Fruit fly (Drosophila melanogaster): ENCODE results near the gene pb.

The pb gene

dm6 chr3R:6780004-6780403 is 38.1 kb upstream of the pb start:
- TF ChIP-seq CG4282 (GFP tag; optimal IDR thresholded peaks at IDR 0.05): no peak
- TF ChIP-seq her (GFP tag; optimal IDR thresholded peaks at IDR 0.05): no peak
- no peak for TF ChIP-seq caup (GFP tag; optimal IDR thresholded peaks at IDR 0.05; ENCODE audit: severe bottlenecking)
- TF ChIP-seq gem (tag; optimal IDR thresholded peaks at IDR 0.05): peak; percentile 6
- TF ChIP-seq CG7271 (tag; optimal IDR thresholded peaks at IDR 0.05): peak; percentile 24
- TF ChIP-seq Dip3 (GFP tag; optimal IDR thresholded peaks at IDR 0.05): no peak
- no peak for TF ChIP-seq ac (GFP tag; optimal IDR thresholded peaks at IDR 0.05)
- no peak for TF ChIP-seq Ptx1 (GFP tag; IDR thresholded peaks at IDR 0.05)
- no peak for TF ChIP-seq al (GFP tag; IDR thresholded peaks at IDR 0.05)
- TF ChIP-seq salm (tag; optimal IDR thresholded peaks at IDR 0.05): no peak
- TF ChIP-seq CG9817 (tag; optimal IDR thresholded peaks at IDR 0.05): no peak
- TF ChIP-seq BtbVII (GFP tag; optimal IDR thresholded peaks at IDR 0.05): no peak
- peak; percentile 82 for TF ChIP-seq pita (GFP tag; optimal IDR thresholded peaks at IDR 0.05)
- no peak for TF ChIP-seq Elba2 (GFP tag; optimal IDR thresholded peaks at IDR 0.05)
- TF ChIP-seq Bdp1 (GFP tag; optimal IDR thresholded peaks at IDR 0.05): no peak
- TF ChIP-seq ab (GFP tag; optimal IDR thresholded peaks at IDR 0.05): no peak
- TF ChIP-seq CG17829 (tag; optimal IDR thresholded peaks at IDR 0.05): peak; percentile 27
- TF ChIP-seq lmd (GFP tag; IDR thresholded peaks at IDR 0.05): no peak
- TF ChIP-seq Antp (GFP tag; optimal IDR thresholded peaks at IDR 0.05): no peak
- no peak for TF ChIP-seq HLH3B (GFP tag; IDR thresholded peaks at IDR 0.05)
- TF ChIP-seq dysf (GFP tag; IDR thresholded peaks at IDR 0.05): no peak
- TF ChIP-seq CG14441 (GFP tag; IDR thresholded peaks at IDR 0.05): no peak
- peak; percentile 55 for TF ChIP-seq Myb (GFP tag; optimal IDR thresholded peaks at IDR 0.05)
- peak; percentile 70; the same call in 2 of the 3 replicates for TF ChIP-seq knrl (GFP tag; IDR thresholded peaks at IDR 0.05; ENCODE audit: partially characterized antibody)
- no peak for TF ChIP-seq peb (GFP tag; IDR thresholded peaks at IDR 0.05)
- no peak for TF ChIP-seq PHDP (tag; optimal IDR thresholded peaks at IDR 0.05)
- TF ChIP-seq Ets65A (GFP tag): peak; percentile 72
- no peak for TF ChIP-seq Hr39 (optimal IDR thresholded peaks at IDR 0.05)
- TF ChIP-seq sima (GFP tag; optimal IDR thresholded peaks at IDR 0.05): no peak
- TF ChIP-seq CG3407 (GFP tag; optimal IDR thresholded peaks at IDR 0.05): no peak
- TF ChIP-seq mam (GFP tag; optimal IDR thresholded peaks at IDR 0.05): no peak
- no peak for TF ChIP-seq Poxn (GFP tag; IDR thresholded peaks at IDR 0.05)
- TF ChIP-seq CG7839 (tag; optimal IDR thresholded peaks at IDR 0.05): no peak
- TF ChIP-seq CG11560 (tag; IDR thresholded peaks at IDR 0.05): no peak
- no peak for TF ChIP-seq B-H2 (GFP tag; optimal IDR thresholded peaks at IDR 0.05)
- no peak for TF ChIP-seq otp (GFP tag; IDR thresholded peaks at IDR 0.05)
- TF ChIP-seq pb (GFP tag; optimal IDR thresholded peaks at IDR 0.05): no peak
- no peak for TF ChIP-seq slou (GFP tag; optimal IDR thresholded peaks at IDR 0.05)
- TF ChIP-seq eve (GFP tag; optimal IDR thresholded peaks at IDR 0.05): no peak
- no peak for TF ChIP-seq dmrt99B (tag; optimal IDR thresholded peaks at IDR 0.05)
- TF ChIP-seq Dfd (GFP tag; optimal IDR thresholded peaks at IDR 0.05): peak in 1 of 2 experiments; percentile 10
- no peak for TF ChIP-seq Mad (GFP tag; optimal IDR thresholded peaks at IDR 0.05)
- TF ChIP-seq tx (GFP tag; optimal IDR thresholded peaks at IDR 0.05): no peak
- TF ChIP-seq luna (GFP tag; optimal IDR thresholded peaks at IDR 0.05): no peak
- no peak for TF ChIP-seq CG18011 (GFP tag; optimal IDR thresholded peaks at IDR 0.05)
- no peak for TF ChIP-seq ato (GFP tag; IDR thresholded peaks at IDR 0.05; ENCODE audit: partially characterized antibody)
- TF ChIP-seq fru (optimal IDR thresholded peaks at IDR 0.05): no peak
- peak; percentile 16 for TF ChIP-seq zen (tag; optimal IDR thresholded peaks at IDR 0.05)
- no peak for TF ChIP-seq CG10274 (GFP tag; optimal IDR thresholded peaks at IDR 0.05)
- TF ChIP-seq Rx (GFP tag; IDR thresholded peaks at IDR 0.05): no peak
- TF ChIP-seq sob (GFP tag; IDR thresholded peaks at IDR 0.05): no peak
- TF ChIP-seq bsh (GFP tag; optimal IDR thresholded peaks at IDR 0.05): no peak
- TF ChIP-seq hbn (GFP tag; IDR thresholded peaks at IDR 0.05; ENCODE audit: partially characterized antibody): no peak

All from whole organism, embryonic.